ENCODE assay signal across 5 fruit fly cellular contexts in the genomic region with DNA sequence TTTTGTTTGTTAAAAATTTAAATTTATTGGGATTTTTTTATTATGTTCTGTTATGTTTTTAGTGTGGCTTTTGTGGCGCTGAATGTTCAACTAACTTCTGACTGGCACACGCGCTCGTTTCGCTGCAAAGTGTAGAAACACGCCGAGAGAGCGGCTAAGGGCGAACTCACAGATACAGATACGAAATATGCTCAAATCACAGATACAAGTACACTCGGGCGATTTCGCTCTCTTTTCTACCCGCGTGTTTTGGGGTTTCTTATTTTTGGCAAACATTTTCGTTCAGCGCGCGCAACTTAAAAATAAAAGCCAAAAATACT.
TF ChIP-seq lines count a peak whose summit lies in the region.

No protein-coding gene starts in this region.

- TF ChIP-seq CTCF in whole organism, embryonic (GFP tag; optimal IDR thresholded peaks at IDR 0.05; lab: Kevin White, UChicago) = no peak

TF ChIP-seq in whole organism, adult, 20 proteins besides CTCF, POLR2A, EP300 and RAD21:
- TF ChIP-seq Crg-1 (GFP tag; optimal IDR thresholded peaks at IDR 0.05; lab: Kevin White, UChicago) = no peak
- peak; percentile 73 for TF ChIP-seq Mnt (GFP tag; optimal IDR thresholded peaks at IDR 0.05; lab: Kevin White, UChicago)
- TF ChIP-seq kay (GFP tag; lab: Kevin White, UChicago; ENCODE audit: borderline replicate concordance) = peak; percentile 95

TF ChIP-seq in whole organism, embryonic, 481 proteins besides CTCF, POLR2A, EP300 and RAD21:
- TF ChIP-seq Awh (GFP tag; IDR thresholded peaks at IDR 0.05; lab: Robert Waterston, UW) (0 out of 2 replicates have a peak, but pooled peaks have one; percentile 5), kni (GFP tag; optimal IDR thresholded peaks at IDR 0.05; lab: Kevin White, UChicago) (no peak), NFAT (GFP tag; IDR thresholded peaks at IDR 0.05; lab: Robert Waterston, UW) (peak; percentile 40; the same call in 1 of the 2 replicates), otp (GFP tag; IDR thresholded peaks at IDR 0.05; lab: Robert Waterston, UW) (0 out of 3 replicates have a peak, but pooled peaks have one; percentile 27), Deaf1 (tag; optimal IDR thresholded peaks at IDR 0.05; lab: Kevin White, UChicago) (peak; percentile 2), H15 (GFP tag; IDR thresholded peaks at IDR 0.05; lab: Robert Waterston, UW) (no peak), Trl (optimal IDR thresholded peaks at IDR 0.05; lab: Kevin White, UChicago) (peak in 1 of 2 experiments; percentile 60), Trl (GFP tag; optimal IDR thresholded peaks at IDR 0.05; lab: Kevin White, UChicago) (no peak), chinmo (GFP tag; IDR thresholded peaks at IDR 0.05; lab: Robert Waterston, UW; ENCODE audit: partially characterized antibody) (peak; percentile 33; the same call in 1 of the 4 replicates), cg (GFP tag; optimal IDR thresholded peaks at IDR 0.05; lab: Kevin White, UChicago) (peak; percentile 51), CG11456 (GFP tag; IDR thresholded peaks at IDR 0.05; lab: Robert Waterston, UW) (peak; percentile 49; the same call in 1 of the 3 replicates), pnt (GFP tag; optimal IDR thresholded peaks at IDR 0.05; lab: Kevin White, UChicago) (no peak), Ets65A (GFP tag; lab: Kevin White, UChicago) (peak; percentile 56)

TF ChIP-seq in whole organism, prepupa, 60 proteins besides CTCF, POLR2A, EP300 and RAD21:
- TF ChIP-seq CG6792 (GFP tag; optimal IDR thresholded peaks at IDR 0.05; lab: Kevin White, UChicago) (no peak), Met (GFP tag; optimal IDR thresholded peaks at IDR 0.05; lab: Kevin White, UChicago) (no peak), Eip78C (GFP tag; lab: Kevin White, UChicago) (peak; percentile 71), CG6163 (GFP tag; IDR thresholded peaks at IDR 0.05; lab: Robert Waterston, UW) (peak; percentile 59; the same call in 2 of the 3 replicates)

TF ChIP-seq in whole organism, pupa, 21 proteins besides CTCF, POLR2A, EP300 and RAD21:
- TF ChIP-seq fd96Ca (GFP tag; IDR thresholded peaks at IDR 0.05; lab: Robert Waterston, UW) = peak; percentile 54; the same call in 2 of the 3 replicates
- no peak for TF ChIP-seq Pif1A (GFP tag; optimal IDR thresholded peaks at IDR 0.05; lab: Kevin White, UChicago)
- TF ChIP-seq CG4496 (GFP tag; IDR thresholded peaks at IDR 0.05; lab: Robert Waterston, UW) = peak; percentile 49; the same call in 1 of the 3 replicates
- TF ChIP-seq Ets98B (GFP tag; IDR thresholded peaks at IDR 0.05; lab: Robert Waterston, UW) = peak; percentile 33; the same call in 1 of the 2 replicates
- no peak for TF ChIP-seq CG8301 (tag; optimal IDR thresholded peaks at IDR 0.05; lab: Kevin White, UChicago)

TF ChIP-seq in whole organism, wandering third instar larva, 38 proteins besides CTCF, POLR2A, EP300 and RAD21:
- TF ChIP-seq N (GFP tag; optimal IDR thresholded peaks at IDR 0.05; lab: Kevin White, UChicago) = no peak
- peak; percentile 47 for TF ChIP-seq Dif (GFP tag; optimal IDR thresholded peaks at IDR 0.05; lab: Kevin White, UChicago; ENCODE audit: partially characterized antibody)
- no peak for TF ChIP-seq HLH106 (tag; optimal IDR thresholded peaks at IDR 0.05; lab: Kevin White, UChicago)
- no peak for TF ChIP-seq OdsH (GFP tag; optimal IDR thresholded peaks at IDR 0.05; lab: Kevin White, UChicago)
- TF ChIP-seq Rel (GFP tag; optimal IDR thresholded peaks at IDR 0.05; lab: Kevin White, UChicago) = no peak
- TF ChIP-seq Rel (tag; optimal IDR thresholded peaks at IDR 0.05; lab: Kevin White, UChicago) = peak; percentile 1
- TF ChIP-seq Dfd (GFP tag; optimal IDR thresholded peaks at IDR 0.05; lab: Kevin White, UChicago) = no peak
- TF ChIP-seq dl (GFP tag; optimal IDR thresholded peaks at IDR 0.05; lab: Kevin White, UChicago; ENCODE audit: insufficient read depth in 1 of 2, partially characterized antibody in 2 of 2) = peak; percentile 8 to 34
- TF ChIP-seq foxo (GFP tag; optimal IDR thresholded peaks at IDR 0.05; lab: Kevin White, UChicago) = no peak
TF ChIP-seq in whole organism, wandering third instar larva: peak in this region for 3.
